1 fruit fly cellular context compared by ENCODE assay signal in genomic region chr3L:17209402-17209801, dm6.
TF ChIP-seq lines count a peak whose summit lies in the region.

No protein-coding gene starts in this region.

TF ChIP-seq in whole organism, embryonic, 481 proteins besides CTCF, POLR2A, EP300 and RAD21 (continued from another document and continues in another):
- TF ChIP-seq wek (GFP tag; optimal IDR thresholded peaks at IDR 0.05; lab: Kevin White, UChicago) (no peak), Sox100B (GFP tag; optimal IDR thresholded peaks at IDR 0.05; lab: Kevin White, UChicago) (no peak), CG17359 (tag; optimal IDR thresholded peaks at IDR 0.05; lab: Kevin White, UChicago) (peak; percentile 26), CG43689 (GFP tag; IDR thresholded peaks at IDR 0.05; lab: Robert Waterston, UW) (no peak), jigr1 (GFP tag; IDR thresholded peaks at IDR 0.05; lab: Robert Waterston, UW) (no peak), ATbp (GFP tag; optimal IDR thresholded peaks at IDR 0.05; lab: Kevin White, UChicago) (no peak), Ets97D (GFP tag; optimal IDR thresholded peaks at IDR 0.05; lab: Kevin White, UChicago) (no peak), jing (GFP tag; optimal IDR thresholded peaks at IDR 0.05; lab: Kevin White, UChicago) (no peak), zen2 (GFP tag; IDR thresholded peaks at IDR 0.05; lab: Robert Waterston, UW; ENCODE audit: partially characterized antibody) (no peak), Lpt (GFP tag; optimal IDR thresholded peaks at IDR 0.05; lab: Kevin White, UChicago) (no peak), dmrt11E (tag; optimal IDR thresholded peaks at IDR 0.05; lab: Kevin White, UChicago) (no peak), CG7928 (GFP tag; optimal IDR thresholded peaks at IDR 0.05; lab: Kevin White, UChicago) (no peak), B-H1 (GFP tag; IDR thresholded peaks at IDR 0.05; lab: Robert Waterston, UW) (no peak), Xrp1 (GFP tag; IDR thresholded peaks at IDR 0.05; lab: Robert Waterston, UW) (no peak), peb (GFP tag; IDR thresholded peaks at IDR 0.05; lab: Robert Waterston, UW) (no peak), CG1233 (GFP tag; optimal IDR thresholded peaks at IDR 0.05; lab: Kevin White, UChicago) (no peak), odd (GFP tag; optimal IDR thresholded peaks at IDR 0.05; lab: Kevin White, UChicago) (no peak), CG7745 (tag; optimal IDR thresholded peaks at IDR 0.05; lab: Kevin White, UChicago) (no peak), twi (tag; optimal IDR thresholded peaks at IDR 0.05; lab: Kevin White, UChicago) (no peak), Aef1 (GFP tag; IDR thresholded peaks at IDR 0.05; lab: Robert Waterston, UW) (no peak), YL-1 (GFP tag; optimal IDR thresholded peaks at IDR 0.05; lab: Kevin White, UChicago) (no peak), CG7987 (GFP tag; optimal IDR thresholded peaks at IDR 0.05; lab: Kevin White, UChicago) (no peak), Dip2 (GFP tag; IDR thresholded peaks at IDR 0.05; lab: Robert Waterston, UW) (no peak), CG5245 (GFP tag; optimal IDR thresholded peaks at IDR 0.05; lab: Kevin White, UChicago) (no peak), CG2712 (tag; optimal IDR thresholded peaks at IDR 0.05; lab: Kevin White, UChicago) (peak; percentile 30), CG7372 (GFP tag; IDR thresholded peaks at IDR 0.05; lab: Robert Waterston, UW) (no peak), CG6683 (GFP tag; optimal IDR thresholded peaks at IDR 0.05; lab: Kevin White, UChicago) (no peak), chif (GFP tag; optimal IDR thresholded peaks at IDR 0.05; lab: Kevin White, UChicago) (no peak), pum (GFP tag; optimal IDR thresholded peaks at IDR 0.05; lab: Kevin White, UChicago) (no peak), br (optimal IDR thresholded peaks at IDR 0.05; lab: Kevin White, UChicago) (no peak), CG11456 (GFP tag; IDR thresholded peaks at IDR 0.05; lab: Robert Waterston, UW) (no peak), cwo (GFP tag; optimal IDR thresholded peaks at IDR 0.05; lab: Kevin White, UChicago) (no peak), Ada2b (GFP tag; IDR thresholded peaks at IDR 0.05; lab: Robert Waterston, UW) (0 out of 2 replicates have a peak, but pooled peaks have one; percentile 10), org-1 (GFP tag; optimal IDR thresholded peaks at IDR 0.05; lab: Kevin White, UChicago) (no peak), ttk (GFP tag; IDR thresholded peaks at IDR 0.05; lab: Robert Waterston, UW) (no peak), Vsx1 (GFP tag; optimal IDR thresholded peaks at IDR 0.05; lab: Kevin White, UChicago) (no peak), Ssrp (tag; optimal IDR thresholded peaks at IDR 0.05; lab: Kevin White, UChicago) (no peak), CG17612 (GFP tag; IDR thresholded peaks at IDR 0.05; lab: Robert Waterston, UW) (no peak), gfzf (GFP tag; optimal IDR thresholded peaks at IDR 0.05; lab: Kevin White, UChicago) (no peak), NfI (GFP tag; optimal IDR thresholded peaks at IDR 0.05; lab: Kevin White, UChicago) (no peak), mld (GFP tag; IDR thresholded peaks at IDR 0.05; lab: Robert Waterston, UW; ENCODE audit: partially characterized antibody) (no peak), tin (GFP tag; optimal IDR thresholded peaks at IDR 0.05; lab: Kevin White, UChicago) (peak; percentile 2), tx (GFP tag; optimal IDR thresholded peaks at IDR 0.05; lab: Kevin White, UChicago) (no peak), PHDP (tag; optimal IDR thresholded peaks at IDR 0.05; lab: Kevin White, UChicago) (no peak), CG10959 (GFP tag; IDR thresholded peaks at IDR 0.05; lab: Robert Waterston, UW) (no peak), GATAe (GFP tag; conservative IDR thresholded peaks at IDR 0.05; lab: Robert Waterston, UW) (no peak), CG6854 (GFP tag; optimal IDR thresholded peaks at IDR 0.05; lab: Kevin White, UChicago) (no peak), Dad (GFP tag; optimal IDR thresholded peaks at IDR 0.05; lab: Kevin White, UChicago) (no peak), CG15011 (GFP tag; optimal IDR thresholded peaks at IDR 0.05; lab: Kevin White, UChicago) (no peak), CG10654 (GFP tag; optimal IDR thresholded peaks at IDR 0.05; lab: Kevin White, UChicago) (no peak), CG34224 (GFP tag; IDR thresholded peaks at IDR 0.05; lab: Robert Waterston, UW; ENCODE audit: partially characterized antibody) (no peak), Rx (GFP tag; IDR thresholded peaks at IDR 0.05; lab: Robert Waterston, UW) (no peak), fd3F (GFP tag; optimal IDR thresholded peaks at IDR 0.05; lab: Kevin White, UChicago) (no peak), yki (optimal IDR thresholded peaks at IDR 0.05; lab: Kevin White, UChicago) (no peak), nmo (GFP tag; optimal IDR thresholded peaks at IDR 0.05; lab: Kevin White, UChicago) (peak; percentile 39), Dek (tag; optimal IDR thresholded peaks at IDR 0.05; lab: Kevin White, UChicago) (no peak), CrebB (tag; optimal IDR thresholded peaks at IDR 0.05; lab: Kevin White, UChicago) (no peak), Hr39 (optimal IDR thresholded peaks at IDR 0.05; lab: Kevin White, UChicago) (no peak), phol (tag; optimal IDR thresholded peaks at IDR 0.05; lab: Kevin White, UChicago) (no peak), CG10543 (GFP tag; optimal IDR thresholded peaks at IDR 0.05; lab: Kevin White, UChicago) (no peak), vfl (GFP tag; optimal IDR thresholded peaks at IDR 0.05; lab: Kevin White, UChicago) (no peak), cas (GFP tag; IDR thresholded peaks at IDR 0.05; lab: Robert Waterston, UW) (no peak), CG15479 (GFP tag; optimal IDR thresholded peaks at IDR 0.05; lab: Kevin White, UChicago) (no peak), Hr51 (GFP tag; optimal IDR thresholded peaks at IDR 0.05; lab: Kevin White, UChicago) (peak in 1 of 2 experiments; percentile 28), sim (GFP tag; IDR thresholded peaks at IDR 0.05; lab: Robert Waterston, UW) (no peak), pho (GFP tag; optimal IDR thresholded peaks at IDR 0.05; lab: Kevin White, UChicago) (no peak), CG10431 (GFP tag; optimal IDR thresholded peaks at IDR 0.05; lab: Kevin White, UChicago) (no peak), stc (GFP tag; IDR thresholded peaks at IDR 0.05; lab: Robert Waterston, UW) (no peak), CG14050 (GFP tag; IDR thresholded peaks at IDR 0.05; lab: Robert Waterston, UW) (no peak), fru (optimal IDR thresholded peaks at IDR 0.05; lab: Kevin White, UChicago) (no peak), dm (GFP tag; optimal IDR thresholded peaks at IDR 0.05; lab: Kevin White, UChicago) (no peak), run (tag; optimal IDR thresholded peaks at IDR 0.05; lab: Kevin White, UChicago) (no peak), Eip74EF (GFP tag; optimal IDR thresholded peaks at IDR 0.05; lab: Kevin White, UChicago) (no peak), CG3847 (GFP tag; IDR thresholded peaks at IDR 0.05; lab: Robert Waterston, UW) (0 out of 2 replicates have a peak, but pooled peaks have one; percentile 10), CG7963 (GFP tag; IDR thresholded peaks at IDR 0.05; lab: Robert Waterston, UW; ENCODE audit: partially characterized antibody) (no peak), CG3407 (GFP tag; optimal IDR thresholded peaks at IDR 0.05; lab: Kevin White, UChicago) (no peak), CG6689 (GFP tag; IDR thresholded peaks at IDR 0.05; lab: Robert Waterston, UW) (0 out of 2 replicates have a peak, but pooled peaks have one; percentile 18), stwl (tag; optimal IDR thresholded peaks at IDR 0.05; lab: Kevin White, UChicago) (no peak), CG17328 (GFP tag; IDR thresholded peaks at IDR 0.05; lab: Robert Waterston, UW) (no peak), CG8924 (tag; optimal IDR thresholded peaks at IDR 0.05; lab: Kevin White, UChicago) (peak; percentile 8), MTF-1 (GFP tag; optimal IDR thresholded peaks at IDR 0.05; lab: Kevin White, UChicago; ENCODE audit: borderline replicate concordance) (no peak), Lhr (GFP tag; optimal IDR thresholded peaks at IDR 0.05; lab: Kevin White, UChicago) (no peak), chinmo (GFP tag; IDR thresholded peaks at IDR 0.05; lab: Robert Waterston, UW; ENCODE audit: partially characterized antibody) (no peak), CG11723 (GFP tag; optimal IDR thresholded peaks at IDR 0.05; lab: Kevin White, UChicago) (no peak), cato (GFP tag; optimal IDR thresholded peaks at IDR 0.05; lab: Kevin White, UChicago; ENCODE audit: borderline replicate concordance) (no peak), Jarid2 (GFP tag; optimal IDR thresholded peaks at IDR 0.05; lab: Kevin White, UChicago) (no peak), ERR (GFP tag; optimal IDR thresholded peaks at IDR 0.05; lab: Kevin White, UChicago) (no peak), pfk (GFP tag; optimal IDR thresholded peaks at IDR 0.05; lab: Kevin White, UChicago) (no peak), HmgD (GFP tag; optimal IDR thresholded peaks at IDR 0.05; lab: Kevin White, UChicago) (no peak), CG10274 (GFP tag; optimal IDR thresholded peaks at IDR 0.05; lab: Kevin White, UChicago) (no peak), p53 (GFP tag; optimal IDR thresholded peaks at IDR 0.05; lab: Kevin White, UChicago) (no peak), ind (GFP tag; optimal IDR thresholded peaks at IDR 0.05; lab: Kevin White, UChicago) (no peak), CG5953 (GFP tag; IDR thresholded peaks at IDR 0.05; lab: Robert Waterston, UW) (no peak), ken (GFP tag; IDR thresholded peaks at IDR 0.05; lab: Robert Waterston, UW) (no peak), CG11247 (GFP tag; IDR thresholded peaks at IDR 0.05; lab: Robert Waterston, UW) (no peak), CG18764 (GFP tag; optimal IDR thresholded peaks at IDR 0.05; lab: Kevin White, UChicago) (no peak), CG12104 (GFP tag; optimal IDR thresholded peaks at IDR 0.05; lab: Kevin White, UChicago) (no peak), psq (GFP tag; optimal IDR thresholded peaks at IDR 0.05; lab: Kevin White, UChicago) (no peak), lmd (GFP tag; IDR thresholded peaks at IDR 0.05; lab: Robert Waterston, UW) (no peak), CG2875 (GFP tag; optimal IDR thresholded peaks at IDR 0.05; lab: Kevin White, UChicago) (no peak), CG17568 (GFP tag; optimal IDR thresholded peaks at IDR 0.05; lab: Kevin White, UChicago) (no peak), tna (GFP tag; IDR thresholded peaks at IDR 0.05; lab: Robert Waterston, UW; ENCODE audit: partially characterized antibody) (no peak), Asciz (GFP tag; optimal IDR thresholded peaks at IDR 0.05; lab: Kevin White, UChicago) (no peak), CG3163 (GFP tag; optimal IDR thresholded peaks at IDR 0.05; lab: Kevin White, UChicago) (no peak), CG8089 (GFP tag; optimal IDR thresholded peaks at IDR 0.05; lab: Kevin White, UChicago) (no peak), MESR4 (GFP tag; optimal IDR thresholded peaks at IDR 0.05; lab: Kevin White, UChicago) (no peak), hth (optimal IDR thresholded peaks at IDR 0.05; lab: Kevin White, UChicago) (no peak), CG3995 (GFP tag; optimal IDR thresholded peaks at IDR 0.05; lab: Kevin White, UChicago) (no peak), CG6813 (GFP tag; optimal IDR thresholded peaks at IDR 0.05; lab: Kevin White, UChicago) (no peak), tll (GFP tag; optimal IDR thresholded peaks at IDR 0.05; lab: Kevin White, UChicago) (no peak), Nf-YC (tag; optimal IDR thresholded peaks at IDR 0.05; lab: Kevin White, UChicago) (no peak), CG14965 (GFP tag; optimal IDR thresholded peaks at IDR 0.05; lab: Kevin White, UChicago; ENCODE audit: borderline replicate concordance) (no peak), CG17912 (GFP tag; optimal IDR thresholded peaks at IDR 0.05; lab: Kevin White, UChicago) (no peak), CG16813 (GFP tag; IDR thresholded peaks at IDR 0.05; lab: Robert Waterston, UW; ENCODE audit: partially characterized antibody) (no peak), Dfd (GFP tag; optimal IDR thresholded peaks at IDR 0.05; lab: Kevin White, UChicago) (no peak), Max (GFP tag; optimal IDR thresholded peaks at IDR 0.05; lab: Kevin White, UChicago) (no peak), Gsc (GFP tag; IDR thresholded peaks at IDR 0.05; lab: Robert Waterston, UW) (no peak), jumu (GFP tag; optimal IDR thresholded peaks at IDR 0.05; lab: Kevin White, UChicago) (no peak), CG33557 (GFP tag; optimal IDR thresholded peaks at IDR 0.05; lab: Kevin White, UChicago) (no peak), ase (GFP tag; IDR thresholded peaks at IDR 0.05; lab: Robert Waterston, UW) (no peak), B-H2 (GFP tag; optimal IDR thresholded peaks at IDR 0.05; lab: Kevin White, UChicago) (no peak), unpg (GFP tag; optimal IDR thresholded peaks at IDR 0.05; lab: Kevin White, UChicago) (peak; percentile 15), gsb-n (tag; optimal IDR thresholded peaks at IDR 0.05; lab: Kevin White, UChicago) (no peak), D19B (GFP tag; optimal IDR thresholded peaks at IDR 0.05; lab: Kevin White, UChicago) (no peak), sens (GFP tag; lab: Kevin White, UChicago) (peak; percentile 83), trem (tag; optimal IDR thresholded peaks at IDR 0.05; lab: Kevin White, UChicago) (no peak), CG1529 (GFP tag; optimal IDR thresholded peaks at IDR 0.05; lab: Kevin White, UChicago) (no peak), sr (GFP tag; IDR thresholded peaks at IDR 0.05; lab: Robert Waterston, UW) (no peak), sisA (GFP tag; IDR thresholded peaks at IDR 0.05; lab: Robert Waterston, UW) (peak; percentile 12; the same call in 1 of the 2 replicates), repo (GFP tag; optimal IDR thresholded peaks at IDR 0.05; lab: Kevin White, UChicago) (no peak), CG17186 (GFP tag; optimal IDR thresholded peaks at IDR 0.05; lab: Kevin White, UChicago) (no peak), nerfin-2 (GFP tag; IDR thresholded peaks at IDR 0.05; lab: Robert Waterston, UW; ENCODE audit: partially characterized antibody) (no peak), CG14014 (GFP tag; IDR thresholded peaks at IDR 0.05; lab: Robert Waterston, UW) (no peak), ac (GFP tag; optimal IDR thresholded peaks at IDR 0.05; lab: Kevin White, UChicago) (no peak), Kr (GFP tag; optimal IDR thresholded peaks at IDR 0.05; lab: Kevin White, UChicago) (no peak), CG10321 (GFP tag; IDR thresholded peaks at IDR 0.05; lab: Robert Waterston, UW) (no peak), tio (GFP tag; optimal IDR thresholded peaks at IDR 0.05; lab: Kevin White, UChicago) (peak; percentile 10), Rfx (GFP tag; IDR thresholded peaks at IDR 0.05; lab: Robert Waterston, UW) (no peak), MBD-R2 (GFP tag; IDR thresholded peaks at IDR 0.05; lab: Robert Waterston, UW) (no peak), CG8478 (optimal IDR thresholded peaks at IDR 0.05; lab: Kevin White, UChicago) (no peak)
